Fruit fly (Drosophila melanogaster): Measurements from ENCODE around the gene CG43354.

Gene CG43354

dm6 chr2L:18333831-18334437 lies 24.7 kb upstream of the CG43354 start:
- no peak for TF ChIP-seq CG8632 (GFP tag; optimal IDR thresholded peaks at IDR 0.05)
- TF ChIP-seq fkh (GFP tag; optimal IDR thresholded peaks at IDR 0.05), result peak; percentile 33
- TF ChIP-seq CG6276 (GFP tag; optimal IDR thresholded peaks at IDR 0.05), result no peak
- TF ChIP-seq CG3919 (GFP tag; optimal IDR thresholded peaks at IDR 0.05), result no peak
- TF ChIP-seq eg (GFP tag; IDR thresholded peaks at IDR 0.05), result 0 out of 3 replicates have a peak, but pooled peaks have one; percentile 20
- no peak for TF ChIP-seq CG10631 (GFP tag; optimal IDR thresholded peaks at IDR 0.05)
- no peak for TF ChIP-seq Gug (GFP tag; IDR thresholded peaks at IDR 0.05)
- TF ChIP-seq cyc (GFP tag; optimal IDR thresholded peaks at IDR 0.05), result no peak
- no peak for TF ChIP-seq dac (GFP tag; optimal IDR thresholded peaks at IDR 0.05)
- no peak for TF ChIP-seq vri (GFP tag; optimal IDR thresholded peaks at IDR 0.05)
- TF ChIP-seq CG16779 (tag; optimal IDR thresholded peaks at IDR 0.05), result no peak
- TF ChIP-seq fd59A (GFP tag; optimal IDR thresholded peaks at IDR 0.05), result no peak
- TF ChIP-seq CG9139 (GFP tag; optimal IDR thresholded peaks at IDR 0.05), result no peak
- no peak for TF ChIP-seq Sox102F (GFP tag; optimal IDR thresholded peaks at IDR 0.05)
- no peak for TF ChIP-seq CG10669 (GFP tag; optimal IDR thresholded peaks at IDR 0.05)
- no peak for TF ChIP-seq svp (GFP tag)
- no peak for TF ChIP-seq CG8319 (GFP tag; optimal IDR thresholded peaks at IDR 0.05)
- TF ChIP-seq net (GFP tag; optimal IDR thresholded peaks at IDR 0.05), result no peak
- no peak for TF ChIP-seq CG7368 (GFP tag; optimal IDR thresholded peaks at IDR 0.05)
- TF ChIP-seq CG11762 (GFP tag; optimal IDR thresholded peaks at IDR 0.05; ENCODE audit: insufficient read depth), result no peak
- TF ChIP-seq Ets21C (GFP tag; optimal IDR thresholded peaks at IDR 0.05), result no peak
- TF ChIP-seq pdm3 (GFP tag; optimal IDR thresholded peaks at IDR 0.05), result no peak
- TF ChIP-seq CG6163 (GFP tag; IDR thresholded peaks at IDR 0.05), result no peak
- no peak for TF ChIP-seq achi (GFP tag; optimal IDR thresholded peaks at IDR 0.05)
- TF ChIP-seq topi (GFP tag; optimal IDR thresholded peaks at IDR 0.05), result no peak
- no peak for TF ChIP-seq fd85E (GFP tag; optimal IDR thresholded peaks at IDR 0.05)
- no peak for TF ChIP-seq Eip75B (GFP tag; optimal IDR thresholded peaks at IDR 0.05)
- TF ChIP-seq Sox15 (GFP tag; optimal IDR thresholded peaks at IDR 0.05), result no peak
- TF ChIP-seq dsx (GFP tag; optimal IDR thresholded peaks at IDR 0.05; ENCODE audit: poor library complexity, severe bottlenecking), result no peak
- TF ChIP-seq CG6854 (GFP tag; optimal IDR thresholded peaks at IDR 0.05), result no peak
- no peak for TF ChIP-seq Met (GFP tag; optimal IDR thresholded peaks at IDR 0.05)
- TF ChIP-seq Eip93F (GFP tag; optimal IDR thresholded peaks at IDR 0.05), result no peak
- no peak for TF ChIP-seq acj6 (GFP tag; optimal IDR thresholded peaks at IDR 0.05)
- TF ChIP-seq CG15336 (GFP tag; IDR thresholded peaks at IDR 0.05), result peak; percentile 36; the same call in 1 of the 2 replicates
- no peak for TF ChIP-seq CG1621 (tag; optimal IDR thresholded peaks at IDR 0.05)
- peak; percentile 56 for TF ChIP-seq Eip78C (GFP tag)
- no peak for TF ChIP-seq Smox (GFP tag; optimal IDR thresholded peaks at IDR 0.05)
- peak; percentile 42 for TF ChIP-seq CG32006 (GFP tag; optimal IDR thresholded peaks at IDR 0.05)
- TF ChIP-seq CG6808 (GFP tag; optimal IDR thresholded peaks at IDR 0.05), result no peak
- no peak for TF ChIP-seq esn (GFP tag; optimal IDR thresholded peaks at IDR 0.05)
- TF ChIP-seq Blimp-1 (GFP tag; optimal IDR thresholded peaks at IDR 0.05), result no peak
- TF ChIP-seq spab (GFP tag; optimal IDR thresholded peaks at IDR 0.05), result no peak
- no peak for TF ChIP-seq CG34406 (GFP tag; optimal IDR thresholded peaks at IDR 0.05)
- no peak for TF ChIP-seq salr (GFP tag; optimal IDR thresholded peaks at IDR 0.05)
- peak; percentile 44 for TF ChIP-seq Hr4 (GFP tag; optimal IDR thresholded peaks at IDR 0.05)

All from whole organism, prepupa.